Fruit fly (Drosophila melanogaster): ENCODE results near the gene CG17375.

Gene CG17375

dm6 chr2L:6794956-6795522, 10.6 kb downstream of the CG17375 start (continued):
- peak; percentile 13 for TF ChIP-seq CG4328 (GFP tag; optimal IDR thresholded peaks at IDR 0.05)
- peak; percentile 26; the same call in 1 of the 2 replicates for TF ChIP-seq NFAT (GFP tag; IDR thresholded peaks at IDR 0.05)
- peak; percentile 32 for TF ChIP-seq CG7839 (tag; optimal IDR thresholded peaks at IDR 0.05)
- peak; percentile 17; the same call in 1 of the 4 replicates for TF ChIP-seq Gug (GFP tag; IDR thresholded peaks at IDR 0.05)
- no peak for TF ChIP-seq CG13123 (GFP tag; optimal IDR thresholded peaks at IDR 0.05)
- TF ChIP-seq D19B (GFP tag; optimal IDR thresholded peaks at IDR 0.05) = peak; percentile 2
- no peak for TF ChIP-seq cas (GFP tag; IDR thresholded peaks at IDR 0.05)
- TF ChIP-seq trh (GFP tag; optimal IDR thresholded peaks at IDR 0.05) = no peak
- peak; percentile 31 for TF ChIP-seq dmrt11E (tag; optimal IDR thresholded peaks at IDR 0.05)
- TF ChIP-seq Myb (GFP tag; optimal IDR thresholded peaks at IDR 0.05) = peak; percentile 3
- TF ChIP-seq CG3838 (GFP tag; optimal IDR thresholded peaks at IDR 0.05) = no peak
- TF ChIP-seq fd96Cb (tag; optimal IDR thresholded peaks at IDR 0.05) = peak; percentile 35
- peak; percentile 10 for TF ChIP-seq ac (GFP tag; optimal IDR thresholded peaks at IDR 0.05)
- no peak for TF ChIP-seq CG6175 (GFP tag; IDR thresholded peaks at IDR 0.05)
- peak; percentile 29 for TF ChIP-seq CG10543 (GFP tag; optimal IDR thresholded peaks at IDR 0.05)
- TF ChIP-seq gcm2 (GFP tag; optimal IDR thresholded peaks at IDR 0.05) = no peak
- TF ChIP-seq zfh1 (GFP tag; IDR thresholded peaks at IDR 0.05) = peak; percentile 41; the same call in 1 of the 3 replicates
- TF ChIP-seq bcd (GFP tag; optimal IDR thresholded peaks at IDR 0.05) = peak; percentile 32
- peak; percentile 24 for TF ChIP-seq CG13624 (GFP tag; optimal IDR thresholded peaks at IDR 0.05)
- TF ChIP-seq fu2 (GFP tag; optimal IDR thresholded peaks at IDR 0.05) = no peak
- TF ChIP-seq Xbp1 (GFP tag; optimal IDR thresholded peaks at IDR 0.05) = peak; percentile 51
- TF ChIP-seq Neu2 (GFP tag; optimal IDR thresholded peaks at IDR 0.05; ENCODE audit: borderline replicate concordance) = no peak
- no peak for TF ChIP-seq CG14441 (GFP tag; IDR thresholded peaks at IDR 0.05)
- peak; percentile 0 for TF ChIP-seq caup (GFP tag; optimal IDR thresholded peaks at IDR 0.05; ENCODE audit: severe bottlenecking)
- peak in 1 of 2 experiments; percentile 14 for TF ChIP-seq Trl (optimal IDR thresholded peaks at IDR 0.05)
- TF ChIP-seq Trl (GFP tag; optimal IDR thresholded peaks at IDR 0.05) = no peak
- TF ChIP-seq CG2678 (tag; optimal IDR thresholded peaks at IDR 0.05) = peak; percentile 28
- peak in 1 of 2 experiments; percentile 33 for TF ChIP-seq Pdp1 (GFP tag; optimal IDR thresholded peaks at IDR 0.05)
- peak; percentile 55 for TF ChIP-seq CG4707 (GFP tag; optimal IDR thresholded peaks at IDR 0.05)

dm6 chr2L:6794418-6794793, 11.2 kb downstream of the CG17375 start:
- TF ChIP-seq shn (GFP tag; optimal IDR thresholded peaks at IDR 0.05) (no peak), CG34376 (GFP tag; optimal IDR thresholded peaks at IDR 0.05) (peak; percentile 8), CG42726 (GFP tag; IDR thresholded peaks at IDR 0.05; ENCODE audit: partially characterized antibody) (peak; percentile 59; the same call in 1 of the 2 replicates), Bgb (GFP tag; IDR thresholded peaks at IDR 0.05; ENCODE audit: partially characterized antibody) (peak; percentile 44; the same call in 1 of the 2 replicates), CG5180 (GFP tag; optimal IDR thresholded peaks at IDR 0.05) (peak; percentile 78), Med (GFP tag) (peak; percentile 54), Dp (GFP tag; optimal IDR thresholded peaks at IDR 0.05) (no peak), CG8924 (tag; optimal IDR thresholded peaks at IDR 0.05) (no peak), CG4854 (GFP tag; optimal IDR thresholded peaks at IDR 0.05) (no peak), CG14965 (GFP tag; optimal IDR thresholded peaks at IDR 0.05; ENCODE audit: borderline replicate concordance) (no peak), Drgx (GFP tag; IDR thresholded peaks at IDR 0.05) (no peak), dati (GFP tag; IDR thresholded peaks at IDR 0.05) (no peak), knrl (GFP tag; IDR thresholded peaks at IDR 0.05; ENCODE audit: partially characterized antibody) (0 out of 3 replicates have a peak, but pooled peaks have one; percentile 35), Trl (optimal IDR thresholded peaks at IDR 0.05) (peak; percentile 2 to 68), Trl (GFP tag; optimal IDR thresholded peaks at IDR 0.05) (no peak), bbx (GFP tag; IDR thresholded peaks at IDR 0.05; ENCODE audit: partially characterized antibody) (peak; percentile 35), sqz (GFP tag; optimal IDR thresholded peaks at IDR 0.05) (peak; percentile 43), CG8290 (GFP tag; optimal IDR thresholded peaks at IDR 0.05) (no peak), CG8290 (tag; optimal IDR thresholded peaks at IDR 0.05) (peak in 1 of 2 experiments; percentile 14), hbn (GFP tag; IDR thresholded peaks at IDR 0.05; ENCODE audit: partially characterized antibody) (0 out of 2 replicates have a peak, but pooled peaks have one; percentile 31), CG6765 (GFP tag; optimal IDR thresholded peaks at IDR 0.05) (peak; percentile 29), CG2678 (tag; optimal IDR thresholded peaks at IDR 0.05) (peak; percentile 5), sr (GFP tag; IDR thresholded peaks at IDR 0.05) (no peak), eve (GFP tag; optimal IDR thresholded peaks at IDR 0.05) (peak in 1 of 2 experiments; percentile 28)
